Fruit fly (Drosophila melanogaster): Measurements from ENCODE around the gene Spase22-23.

Gene Spase22-23

DNA sequence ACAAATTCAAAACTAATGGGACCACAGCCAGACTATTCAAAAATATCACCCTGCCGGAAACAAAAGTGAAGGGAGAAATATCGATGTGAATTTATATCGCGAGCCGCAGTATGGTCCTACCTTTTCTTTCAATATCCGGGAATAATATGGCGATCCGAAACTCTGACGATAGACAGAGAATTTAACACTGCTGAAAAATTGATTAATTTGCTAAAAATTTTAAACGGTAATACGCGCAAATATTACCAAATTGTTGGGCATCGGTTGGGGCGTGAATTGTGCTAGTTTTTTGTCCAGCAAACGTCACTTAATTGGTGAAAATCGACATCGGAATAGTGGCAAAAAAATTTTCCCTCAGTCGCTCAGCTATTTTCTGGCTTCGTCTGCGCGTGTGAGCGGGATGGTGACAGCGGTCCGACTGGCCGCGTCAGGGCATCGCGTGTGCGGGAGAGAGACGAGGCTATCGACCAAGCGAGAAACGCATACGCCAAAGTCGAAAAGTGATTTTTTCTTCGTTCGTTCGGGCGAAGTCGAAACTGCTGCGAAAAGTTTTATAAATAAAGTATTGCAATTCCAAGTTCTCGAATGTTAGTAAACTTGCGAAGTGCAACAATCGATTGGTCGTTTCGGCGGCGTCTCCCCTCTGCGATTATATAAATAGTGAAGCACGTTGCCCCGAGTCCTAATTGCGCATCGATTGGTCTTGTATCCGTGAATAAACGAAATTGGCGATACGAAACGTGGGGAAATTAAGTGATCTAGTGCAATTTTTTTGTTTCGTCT lies 779 bp upstream of the Spase22-23 start, which contains the start of gene mask (continued):
- TF ChIP-seq CG1602 (GFP tag; optimal IDR thresholded peaks at IDR 0.05), result peak; percentile 42
- TF ChIP-seq Med (GFP tag), result peak; percentile 98
- TF ChIP-seq sd (tag; optimal IDR thresholded peaks at IDR 0.05), result no peak
- peak; percentile 66 for TF ChIP-seq CG6272 (GFP tag; IDR thresholded peaks at IDR 0.05)
- TF ChIP-seq CG2202 (tag; optimal IDR thresholded peaks at IDR 0.05), result peak; percentile 39
- TF ChIP-seq CG32772 (GFP tag; IDR thresholded peaks at IDR 0.05), result peak; percentile 61; the same call in 1 of the 2 replicates
- TF ChIP-seq CG9215 (GFP tag; IDR thresholded peaks at IDR 0.05), result 0 out of 2 replicates have a peak, but pooled peaks have one; percentile 40
- TF ChIP-seq CG8089 (GFP tag; optimal IDR thresholded peaks at IDR 0.05), result peak; percentile 86
- TF ChIP-seq CG31365 (tag; optimal IDR thresholded peaks at IDR 0.05), result no peak
- no peak for TF ChIP-seq h (optimal IDR thresholded peaks at IDR 0.05)
- peak; percentile 79 for TF ChIP-seq nau (GFP tag; optimal IDR thresholded peaks at IDR 0.05)
- peak; percentile 73 for TF ChIP-seq odd (GFP tag; optimal IDR thresholded peaks at IDR 0.05)
- peak; percentile 12 for TF ChIP-seq CG7928 (GFP tag; optimal IDR thresholded peaks at IDR 0.05)
- TF ChIP-seq Dbx (GFP tag; IDR thresholded peaks at IDR 0.05), result peak; percentile 81
- TF ChIP-seq ind (GFP tag; optimal IDR thresholded peaks at IDR 0.05), result peak; percentile 65
- peak; percentile 76 for TF ChIP-seq BtbVII (GFP tag; optimal IDR thresholded peaks at IDR 0.05)
- TF ChIP-seq Atf-2 (GFP tag; optimal IDR thresholded peaks at IDR 0.05), result peak; percentile 61
- peak; percentile 93 for TF ChIP-seq Rfx (GFP tag; IDR thresholded peaks at IDR 0.05)
- peak; percentile 42; the same call in 1 of the 2 replicates for TF ChIP-seq Ada2b (GFP tag; IDR thresholded peaks at IDR 0.05)
- no peak for TF ChIP-seq Gsc (GFP tag; IDR thresholded peaks at IDR 0.05)
- peak; percentile 51 for TF ChIP-seq E2f1 (GFP tag; IDR thresholded peaks at IDR 0.05)
- peak; percentile 61 for TF ChIP-seq pzg (GFP tag; optimal IDR thresholded peaks at IDR 0.05)
- TF ChIP-seq lab (GFP tag; optimal IDR thresholded peaks at IDR 0.05), result peak; percentile 87
- TF ChIP-seq CG4820 (GFP tag; optimal IDR thresholded peaks at IDR 0.05), result peak; percentile 47
- no peak for TF ChIP-seq CG14860 (GFP tag; IDR thresholded peaks at IDR 0.05; ENCODE audit: partially characterized antibody)
- TF ChIP-seq aop (GFP tag; IDR thresholded peaks at IDR 0.05), result no peak
- no peak for TF ChIP-seq jing (GFP tag; optimal IDR thresholded peaks at IDR 0.05)
- no peak for TF ChIP-seq crol (GFP tag; IDR thresholded peaks at IDR 0.05)
- peak; percentile 69 for TF ChIP-seq grn (GFP tag; optimal IDR thresholded peaks at IDR 0.05)
- peak; percentile 52; the same call in 2 of the 3 replicates for TF ChIP-seq Mrtf (GFP tag; IDR thresholded peaks at IDR 0.05)
- no peak for TF ChIP-seq pros (GFP tag; optimal IDR thresholded peaks at IDR 0.05)
- peak; percentile 70 for TF ChIP-seq her (GFP tag; optimal IDR thresholded peaks at IDR 0.05)
- TF ChIP-seq CG12659 (GFP tag; optimal IDR thresholded peaks at IDR 0.05), result peak; percentile 89
- peak; percentile 78 for TF ChIP-seq gcm2 (GFP tag; optimal IDR thresholded peaks at IDR 0.05)
- TF ChIP-seq CG10147 (GFP tag; optimal IDR thresholded peaks at IDR 0.05), result peak; percentile 54
- peak; percentile 70; the same call in 1 of the 2 replicates for TF ChIP-seq H2.0 (GFP tag; IDR thresholded peaks at IDR 0.05)
- TF ChIP-seq CG3726 (GFP tag; IDR thresholded peaks at IDR 0.05), result peak; percentile 65; the same call in 1 of the 3 replicates
- TF ChIP-seq Awh (GFP tag; IDR thresholded peaks at IDR 0.05), result 0 out of 2 replicates have a peak, but pooled peaks have one; percentile 12
- TF ChIP-seq kni (GFP tag; optimal IDR thresholded peaks at IDR 0.05), result peak; percentile 70
- TF ChIP-seq CG6854 (GFP tag; optimal IDR thresholded peaks at IDR 0.05), result peak; percentile 74
- TF ChIP-seq CG6791 (GFP tag; IDR thresholded peaks at IDR 0.05; ENCODE audit: partially characterized antibody), result peak; percentile 50
- TF ChIP-seq CG9437 (GFP tag; optimal IDR thresholded peaks at IDR 0.05), result peak; percentile 74
- TF ChIP-seq ems (GFP tag; optimal IDR thresholded peaks at IDR 0.05), result peak; percentile 48
- peak; percentile 62 for TF ChIP-seq CG1603 (tag; optimal IDR thresholded peaks at IDR 0.05)
- peak; percentile 71 for TF ChIP-seq CG3065 (GFP tag; optimal IDR thresholded peaks at IDR 0.05)
- TF ChIP-seq CG7963 (GFP tag; IDR thresholded peaks at IDR 0.05; ENCODE audit: partially characterized antibody), result 0 out of 3 replicates have a peak, but pooled peaks have one; percentile 32
- peak; percentile 74 for TF ChIP-seq p53 (GFP tag; optimal IDR thresholded peaks at IDR 0.05)
- TF ChIP-seq prd (optimal IDR thresholded peaks at IDR 0.05), result no peak
- TF ChIP-seq prd (GFP tag; IDR thresholded peaks at IDR 0.05), result peak; percentile 44; the same call in 2 of the 3 replicates
